Worm (Caenorhabditis elegans) whole organism, L3 larva: ENCODE data around the gene skn-1.

Source experiments
- ZK546.5 ChIP-seq: sonication (generic microtip); optimal IDR thresholded peaks from 2 replicates; lab custom pipeline; 2017; ENCODE audit warnings: missing biosample characterization, missing genetic modification characterization
- aly-2 ChIP-seq: fragments of 150-350 bp; optimal IDR thresholded peaks from 2 replicates; lab custom pipeline; 2014; ENCODE audit warnings: missing biosample characterization, missing genetic modification characterization
- ceh-9 ChIP-seq: sonication (generic microtip); optimal IDR thresholded peaks from 2 replicates; lab custom pipeline; 2018; ENCODE audit warnings: missing biosample characterization, missing genetic modification characterization
- egl-5 ChIP-seq: fragments of 150-350 bp; optimal IDR thresholded peaks from 2 replicates; lab custom pipeline; 2017; ENCODE audit warnings: missing biosample characterization, missing genetic modification reagents, missing genetic modification characterization, inconsistent platforms
- elt-1 ChIP-seq: fragments of 150-350 bp; optimal IDR thresholded peaks from 2 replicates; lab custom pipeline; 2014; ENCODE audit warnings: missing biosample characterization, missing genetic modification characterization
- elt-3 ChIP-seq, 3 experiments: fragments of 150-350 bp in 1 of 3; sonication (generic microtip) in 2 of 3; optimal IDR thresholded peaks; 2 replicates in 2 of 3; 4 replicates in 1 of 3; lab custom pipeline; 2014 to 2017; ENCODE audit warnings: missing biosample characterization in 3 of 3, missing genetic modification characterization in 3 of 3
- eor-1 ChIP-seq, 2 experiments: fragments of 150-350 bp; optimal IDR thresholded peaks; 2 replicates each; lab custom pipeline; 2014 to 2018; ENCODE audit warnings: missing biosample characterization in 2 of 2, missing genetic modification characterization in 2 of 2
- fkh-2 ChIP-seq: fragments of 150-350 bp; optimal IDR thresholded peaks from 2 replicates; lab custom pipeline; 2014; ENCODE audit warnings: missing biosample characterization, missing genetic modification reagents, missing genetic modification characterization
- fos-1 ChIP-seq: fragments of 150-350 bp; optimal IDR thresholded peaks from 2 replicates; lab custom pipeline; 2014; ENCODE audit warnings: missing biosample characterization, missing genetic modification characterization
- hmg-11 ChIP-seq: sonication (generic microtip); optimal IDR thresholded peaks from 2 replicates; lab custom pipeline; 2016; ENCODE audit warnings: missing genetic modification characterization, missing compliant biosample characterization
- lin-15B ChIP-seq: fragments of 150-350 bp; optimal IDR thresholded peaks from 2 replicates; lab custom pipeline; 2014; ENCODE audit warnings: missing biosample characterization, missing genetic modification characterization
- lin-39 ChIP-seq: fragments of 150-350 bp; optimal IDR thresholded peaks from 2 replicates; lab custom pipeline; 2018; ENCODE audit warnings: missing biosample characterization, missing genetic modification reagents, missing genetic modification characterization
- lsy-12 ChIP-seq: sonication (generic microtip); optimal IDR thresholded peaks from 2 replicates; lab custom pipeline; 2016; ENCODE audit warnings: mild to moderate bottlenecking, missing genetic modification characterization, missing compliant biosample characterization
- mdl-1 ChIP-seq: fragments of 150-350 bp; optimal IDR thresholded peaks from 2 replicates; lab custom pipeline; 2014; ENCODE audit warnings: missing biosample characterization, missing genetic modification characterization
- mml-1 ChIP-seq: fragments of 150-350 bp; sonication (generic microtip); optimal IDR thresholded peaks from 3 replicates; lab custom pipeline; 2014; ENCODE audit warnings: missing biosample characterization, missing genetic modification characterization
- nfya-1 ChIP-seq: sonication (generic microtip); optimal IDR thresholded peaks from 2 replicates; lab custom pipeline; 2017; ENCODE audit warnings: missing genetic modification characterization, mild to moderate bottlenecking, missing compliant biosample characterization, antibody characterized with exemption, moderate library complexity; ENCODE audit not compliant: insufficient read depth
- nhr-23 ChIP-seq: fragments of 150-350 bp; optimal IDR thresholded peaks from 2 replicates; lab custom pipeline; 2014; ENCODE audit warnings: missing biosample characterization, missing genetic modification reagents, missing genetic modification characterization
- nhr-237 ChIP-seq: fragments of 150-350 bp; optimal IDR thresholded peaks from 2 replicates; lab custom pipeline; 2014; ENCODE audit warnings: missing biosample characterization, missing genetic modification characterization
- nhr-25 ChIP-seq: sonication (generic microtip); optimal IDR thresholded peaks from 2 replicates; lab custom pipeline; 2017; ENCODE audit warnings: missing biosample characterization, missing genetic modification characterization
- nhr-28 ChIP-seq: fragments of 150-350 bp; optimal IDR thresholded peaks from 2 replicates; lab custom pipeline; 2014; ENCODE audit warnings: missing biosample characterization, missing genetic modification characterization
- nhr-43 ChIP-seq: sonication (generic microtip); optimal IDR thresholded peaks from 2 replicates; lab custom pipeline; 2016; ENCODE audit warnings: mild to moderate bottlenecking, missing genetic modification characterization, missing compliant biosample characterization; ENCODE audit not compliant: poor library complexity, severe bottlenecking
- sea-2 ChIP-seq: fragments of 150-350 bp; sonication (generic microtip); optimal IDR thresholded peaks from 4 replicates; lab custom pipeline; 2014; ENCODE audit warnings: missing biosample characterization, missing genetic modification reagents, missing genetic modification characterization
- snpc-4 ChIP-seq: fragments of 150-350 bp; optimal IDR thresholded peaks from 2 replicates; lab custom pipeline; 2014; ENCODE audit warnings: missing biosample characterization, missing genetic modification characterization
- tbx-2 ChIP-seq: sonication (generic microtip); optimal IDR thresholded peaks from 2 replicates; lab custom pipeline; 2016; ENCODE audit warnings: mild to moderate bottlenecking, missing genetic modification characterization, missing compliant biosample characterization
- zag-1 ChIP-seq: fragments of 150-350 bp; optimal IDR thresholded peaks from 2 replicates; lab custom pipeline; 2014; ENCODE audit warnings: missing biosample characterization, missing genetic modification characterization
- ztf-11 ChIP-seq: fragments of 150-350 bp; optimal IDR thresholded peaks from 2 replicates; lab custom pipeline; 2014; ENCODE audit warnings: missing biosample characterization, missing genetic modification characterization
- ztf-4 ChIP-seq: fragments of 150-350 bp; optimal IDR thresholded peaks from 2 replicates; lab custom pipeline; 2014; ENCODE audit warnings: missing biosample characterization, missing genetic modification characterization

Gene skn-1

DNA sequence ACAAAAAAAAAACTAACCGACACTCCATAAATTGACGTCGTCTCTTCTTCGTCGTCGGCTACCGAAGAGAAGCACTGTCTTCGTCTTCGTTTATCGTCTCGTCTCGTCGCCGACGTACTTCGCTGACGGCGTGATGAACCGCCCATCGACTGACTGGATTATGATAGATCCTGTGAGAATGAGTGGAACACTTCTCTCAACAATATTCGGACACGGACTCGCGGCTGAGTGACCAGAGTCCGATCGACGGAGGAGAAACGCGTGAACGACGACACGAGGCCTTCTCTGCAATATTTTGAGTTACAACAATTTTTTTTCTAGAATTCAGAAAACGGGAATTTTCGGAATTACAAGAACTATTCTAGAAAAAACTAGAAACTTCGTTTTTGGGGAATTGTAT lies at the start of gene skn-1:
Gene skn-1 (minus strand): TSS at position 146 of the 400 bp plus-strand sequence.
- TF ChIP-seq lin-15B (tag; lab: Kevin White, UChicago): no peak
- TF ChIP-seq ztf-4 (tag; lab: Kevin White, UChicago): no peak
- no peak for TF ChIP-seq snpc-4 (tag; lab: Kevin White, UChicago)
- TF ChIP-seq mml-1: no peak
- TF ChIP-seq aly-2 (tag; lab: Kevin White, UChicago): no peak
- no peak for TF ChIP-seq sea-2 (GFP tag; lab: Kevin White, UChicago)
- TF ChIP-seq elt-1 (tag; lab: Kevin White, UChicago): no peak
- peak; percentile 14 for TF ChIP-seq lsy-12

DNA sequence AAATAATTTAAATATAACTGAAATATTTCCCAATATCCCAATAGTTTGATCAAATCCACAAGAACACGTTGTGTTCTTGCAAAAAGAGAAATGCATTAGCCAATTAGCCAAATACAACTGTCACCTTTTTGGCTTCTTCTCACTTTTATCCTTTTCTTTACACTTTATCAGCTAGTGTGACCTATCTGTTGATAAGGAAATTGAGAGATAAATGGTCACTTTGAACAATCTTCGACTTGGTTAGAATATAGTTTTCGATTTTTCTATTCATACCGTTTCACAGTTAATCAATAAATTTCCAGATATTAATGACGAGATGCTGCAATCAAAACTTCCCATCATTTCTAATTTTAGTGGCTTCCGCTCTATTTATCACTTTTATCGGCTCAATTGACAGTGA lies 48.6 kb upstream of the skn-1 start, which contains the start of gene C55C3.1:
Gene C55C3.1 (plus strand): TSS at position 301 of the 400 bp plus-strand sequence.
- TF ChIP-seq elt-3 (tag; optimal IDR thresholded peaks at IDR 0.05; lab: Kevin White, UChicago) (peak in 1 of 3 experiments; percentile 46), eor-1 (tag; optimal IDR thresholded peaks at IDR 0.05; lab: Kevin White, UChicago) (no peak), nhr-237 (no peak), lsy-12 (no peak)

DNA sequence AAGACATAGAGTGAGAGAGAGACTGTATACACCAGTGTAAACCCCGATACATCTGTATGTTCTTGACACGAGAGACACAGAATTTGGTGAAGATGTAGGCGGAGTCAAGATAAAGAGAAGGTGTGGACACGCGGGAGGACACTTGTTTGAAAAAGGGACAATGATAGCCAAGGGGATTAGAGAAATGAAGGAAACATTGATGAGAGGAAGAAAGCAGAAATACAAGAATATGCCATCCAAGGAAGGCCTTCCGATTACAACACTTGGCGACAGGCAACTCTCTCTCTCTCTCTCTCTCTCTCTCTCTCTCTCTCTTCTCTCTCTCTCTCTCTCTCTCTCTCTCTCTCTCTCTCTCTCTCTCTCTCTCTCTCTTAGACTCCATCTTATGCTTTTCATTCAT lies 46.4 kb upstream of the skn-1 start:
- peak; percentile 64 for TF ChIP-seq nhr-25 (tag; lab: Kevin White, UChicago)
- no peak for TF ChIP-seq nfya-1 (tag; lab: Kevin White, UChicago)
- no peak for TF ChIP-seq fkh-2 (tag; lab: Kevin White, UChicago)
- TF ChIP-seq hmg-11: no peak
- TF ChIP-seq nhr-23: peak; percentile 16
- no peak for TF ChIP-seq ZK546.5 (tag; lab: Kevin White, UChicago)
- peak; percentile 53 for TF ChIP-seq nhr-43 (tag; lab: Kevin White, UChicago)
- no peak for TF ChIP-seq ceh-9 (tag; lab: Kevin White, UChicago)
- no peak for TF ChIP-seq snpc-4 (tag; lab: Kevin White, UChicago)
- TF ChIP-seq zag-1: no peak
- TF ChIP-seq fos-1 (tag; lab: Kevin White, UChicago): no peak

DNA sequence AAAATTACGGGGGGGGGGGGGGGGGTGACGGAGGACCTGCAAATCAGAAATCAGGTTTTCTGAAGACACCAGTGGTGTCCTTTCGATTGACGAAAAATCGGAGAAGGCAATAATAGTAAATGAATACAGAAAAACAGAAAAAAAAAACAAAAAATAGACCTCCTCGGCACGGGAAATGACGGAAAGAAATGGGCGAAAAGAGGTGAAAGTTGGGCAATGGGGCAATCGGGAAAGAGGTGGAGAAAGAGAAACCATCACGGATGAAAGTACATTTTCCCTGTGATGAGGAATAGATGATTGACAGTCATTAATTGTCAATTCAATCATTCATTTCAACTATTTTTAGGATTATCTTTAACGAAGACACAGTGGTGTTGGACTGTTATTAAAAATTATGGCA lies 43.7 kb upstream of the skn-1 start:
- TF ChIP-seq nhr-23 (peak; percentile 5), fkh-2 (tag; lab: Kevin White, UChicago) (no peak), nfya-1 (tag; lab: Kevin White, UChicago) (no peak), mdl-1 (no peak), lin-39 (tag; lab: Kevin White, UChicago) (no peak)

DNA sequence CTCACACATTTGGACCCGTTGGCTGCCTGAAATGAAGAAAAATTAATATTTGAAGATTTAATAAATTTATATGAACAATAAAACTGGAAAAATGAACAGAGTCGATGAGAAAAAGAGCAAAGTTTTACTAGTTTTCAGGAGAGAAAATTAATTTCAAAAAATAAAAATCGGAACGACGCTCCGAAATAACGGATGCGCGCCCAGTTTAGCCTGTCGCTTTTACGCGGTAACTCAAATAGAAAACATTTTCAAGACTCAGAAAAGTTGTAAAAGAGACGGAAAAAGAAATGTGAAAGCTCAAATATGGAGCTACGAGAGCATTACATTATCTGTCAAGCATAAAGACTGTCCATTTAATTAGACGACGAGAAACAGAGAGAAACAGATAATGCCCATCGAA lies 43.3 kb upstream of the skn-1 start, which contains the start of the genes C55C3.73 and perm-5:
Gene C55C3.73 (minus strand): TSS at position 9 of the 400 bp plus-strand sequence.
Gene perm-5 (minus strand): TSS at position 26 of the 400 bp plus-strand sequence.
- TF ChIP-seq ztf-11 (no peak), elt-1 (tag; lab: Kevin White, UChicago) (no peak), aly-2 (tag; lab: Kevin White, UChicago) (no peak), nhr-28 (tag; lab: Kevin White, UChicago) (no peak)
- TF ChIP-seq, all 47 proteins: peak for 0

DNA sequence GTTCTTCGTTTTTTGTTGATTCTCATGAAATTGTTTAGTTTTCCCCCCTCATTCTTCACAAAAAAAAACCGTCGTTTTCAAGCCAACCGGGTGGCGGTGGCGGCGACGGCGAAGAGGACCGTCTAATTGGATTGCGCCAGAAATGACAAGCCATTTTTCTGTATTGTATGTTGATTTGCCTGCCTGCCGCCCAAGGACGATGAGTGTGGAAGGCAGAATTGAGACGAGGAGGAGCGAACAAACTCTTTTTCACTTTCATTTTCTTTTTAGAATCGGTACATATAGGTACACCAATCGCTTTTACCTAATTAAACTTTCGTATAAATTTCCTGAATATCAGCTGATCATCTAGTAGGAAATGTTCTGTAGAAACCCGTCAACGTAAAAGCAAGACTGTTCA lies 41.5 kb upstream of the skn-1 start:
- TF ChIP-seq egl-5 (tag; lab: Kevin White, UChicago) (no peak), snpc-4 (tag; lab: Kevin White, UChicago) (no peak), nhr-25 (tag; lab: Kevin White, UChicago) (peak; percentile 50)
- TF ChIP-seq, all 47 proteins: peak for 1

ce11 chrIV:5700372-5700771 lies 40.2 kb upstream of the skn-1 start:
- TF ChIP-seq nhr-25 (tag; lab: Kevin White, UChicago) (peak; percentile 64), tbx-2 (no peak)
- TF ChIP-seq, all 47 proteins: peak for 1
